Fruit fly (Drosophila melanogaster): Measurements from ENCODE around the gene CG9377.

CG9377 gene

dm6 chr2L:13378488-13378964 lies 17.2 kb upstream of the CG9377 start, which contains the start of the genes CG9302 and beta'COP (continued):
- TF ChIP-seq Nf-YC (tag; optimal IDR thresholded peaks at IDR 0.05): peak; percentile 79
- TF ChIP-seq CG9932 (GFP tag; IDR thresholded peaks at IDR 0.05): peak; percentile 81
- TF ChIP-seq Gsc (GFP tag; IDR thresholded peaks at IDR 0.05): no peak
- peak; percentile 42; the same call in 1 of the 2 replicates for TF ChIP-seq CG31224 (GFP tag; IDR thresholded peaks at IDR 0.05)
- peak; percentile 54; the same call in 1 of the 3 replicates for TF ChIP-seq tgo (GFP tag; IDR thresholded peaks at IDR 0.05)
- TF ChIP-seq CG15696 (tag; optimal IDR thresholded peaks at IDR 0.05): peak; percentile 79
- no peak for TF ChIP-seq CG17612 (GFP tag; IDR thresholded peaks at IDR 0.05)
- peak; percentile 39 for TF ChIP-seq chn (GFP tag; optimal IDR thresholded peaks at IDR 0.05)
- no peak for TF ChIP-seq CG10321 (GFP tag; IDR thresholded peaks at IDR 0.05)
- TF ChIP-seq Hsf (GFP tag; optimal IDR thresholded peaks at IDR 0.05): peak; percentile 61
- TF ChIP-seq cad (GFP tag; optimal IDR thresholded peaks at IDR 0.05): no peak
- TF ChIP-seq tx (GFP tag; optimal IDR thresholded peaks at IDR 0.05): peak; percentile 5
- TF ChIP-seq H15 (GFP tag; IDR thresholded peaks at IDR 0.05): no peak
- TF ChIP-seq jing (GFP tag; optimal IDR thresholded peaks at IDR 0.05): no peak
- 0 out of 2 replicates have a peak, but pooled peaks have one; percentile 22 for TF ChIP-seq E2f2 (GFP tag; IDR thresholded peaks at IDR 0.05)
- TF ChIP-seq fu2 (GFP tag; optimal IDR thresholded peaks at IDR 0.05): no peak
- no peak for TF ChIP-seq Vsx1 (GFP tag; optimal IDR thresholded peaks at IDR 0.05)
- peak; percentile 49 for TF ChIP-seq nerfin-1 (tag; optimal IDR thresholded peaks at IDR 0.05)
- no peak for TF ChIP-seq sim (GFP tag; IDR thresholded peaks at IDR 0.05)
- TF ChIP-seq CG32772 (GFP tag; IDR thresholded peaks at IDR 0.05): no peak
- TF ChIP-seq vvl (GFP tag; IDR thresholded peaks at IDR 0.05): no peak
- TF ChIP-seq Ada2b (GFP tag; IDR thresholded peaks at IDR 0.05): no peak
- TF ChIP-seq run (tag; optimal IDR thresholded peaks at IDR 0.05): no peak
- no peak; the same call in 1 of the 2 replicates for TF ChIP-seq tna (GFP tag; IDR thresholded peaks at IDR 0.05; ENCODE audit: partially characterized antibody)
- TF ChIP-seq CG4282 (GFP tag; optimal IDR thresholded peaks at IDR 0.05): no peak
- peak; percentile 70 for TF ChIP-seq CG7556 (GFP tag; optimal IDR thresholded peaks at IDR 0.05)
- TF ChIP-seq CG7786 (GFP tag; optimal IDR thresholded peaks at IDR 0.05): peak; percentile 48
- peak; percentile 64 for TF ChIP-seq Fer3 (tag; optimal IDR thresholded peaks at IDR 0.05)
- peak; percentile 63 for TF ChIP-seq amos (GFP tag; IDR thresholded peaks at IDR 0.05; ENCODE audit: partially characterized antibody)
- peak; percentile 32 for TF ChIP-seq CG9797 (GFP tag; optimal IDR thresholded peaks at IDR 0.05)
- peak; percentile 59 for TF ChIP-seq Aef1 (GFP tag; IDR thresholded peaks at IDR 0.05)
- peak; percentile 21 for TF ChIP-seq CG3995 (GFP tag; optimal IDR thresholded peaks at IDR 0.05)
- TF ChIP-seq mirr (GFP tag; optimal IDR thresholded peaks at IDR 0.05): no peak
- TF ChIP-seq CG3838 (GFP tag; optimal IDR thresholded peaks at IDR 0.05): no peak
- no peak for TF ChIP-seq btn (GFP tag; optimal IDR thresholded peaks at IDR 0.05)
- TF ChIP-seq Doc2 (GFP tag; IDR thresholded peaks at IDR 0.05): no peak
- TF ChIP-seq CG2199 (GFP tag; IDR thresholded peaks at IDR 0.05): 0 out of 3 replicates have a peak, but pooled peaks have one; percentile 25
- peak; percentile 80 for TF ChIP-seq bcd (GFP tag; optimal IDR thresholded peaks at IDR 0.05)
- no peak for TF ChIP-seq MTF-1 (GFP tag; optimal IDR thresholded peaks at IDR 0.05; ENCODE audit: borderline replicate concordance)
- TF ChIP-seq psq (GFP tag; optimal IDR thresholded peaks at IDR 0.05): peak; percentile 18
- no peak for TF ChIP-seq Mes4 (GFP tag; optimal IDR thresholded peaks at IDR 0.05)
- no peak for TF ChIP-seq ato (GFP tag; IDR thresholded peaks at IDR 0.05; ENCODE audit: partially characterized antibody)
- TF ChIP-seq ATbp (GFP tag; optimal IDR thresholded peaks at IDR 0.05): no peak
- TF ChIP-seq CG12769 (tag; optimal IDR thresholded peaks at IDR 0.05): no peak
- no peak for TF ChIP-seq Myb (GFP tag; optimal IDR thresholded peaks at IDR 0.05)
- TF ChIP-seq Nf-YB (GFP tag; optimal IDR thresholded peaks at IDR 0.05): no peak
- no peak for TF ChIP-seq en (GFP tag; optimal IDR thresholded peaks at IDR 0.05)
- TF ChIP-seq prd (optimal IDR thresholded peaks at IDR 0.05): no peak
- TF ChIP-seq prd (GFP tag; IDR thresholded peaks at IDR 0.05): peak; percentile 75; the same call in 2 of the 3 replicates
- TF ChIP-seq sr (GFP tag; IDR thresholded peaks at IDR 0.05): no peak
- peak; percentile 59 for TF ChIP-seq Oli (tag; optimal IDR thresholded peaks at IDR 0.05)
- peak; percentile 85 for TF ChIP-seq CG2116 (GFP tag; optimal IDR thresholded peaks at IDR 0.05)

Data from whole organism, embryonic.